Worm (Caenorhabditis elegans) whole organism, young adult: ENCODE data around the gene gst-44.

Experiments
- B0019.2 ChIP-seq: fragments of 200-800 bp; sonication (Bioruptor generic); conservative IDR thresholded peaks from 2 replicates; pipeline ENCODE4 v1.3.6; 2022; ENCODE audit warnings: missing genetic modification reagents, missing genetic modification characterization, missing compliant biosample characterization
- F52B5.7 ChIP-seq: sonication (generic microtip); optimal IDR thresholded peaks from 2 replicates; lab custom pipeline; 2016; ENCODE audit warnings: mild to moderate bottlenecking, missing genetic modification characterization, missing compliant biosample characterization
- F57A8.1 ChIP-seq: fragments of 200-800 bp; sonication (Bioruptor generic); optimal IDR thresholded peaks from 2 replicates; lab custom pipeline; 2018; ENCODE audit warnings: mild to moderate bottlenecking, missing genetic modification characterization, moderate library complexity, missing compliant biosample characterization
- K11D2.4 ChIP-seq: fragments of 200-800 bp; sonication (Bioruptor generic); IDR thresholded peaks from 2 replicates; pipeline ENCODE4 v1.3.6; 2022; ENCODE audit warnings: missing genetic modification reagents, missing genetic modification characterization, missing compliant biosample characterization
- Y53G8AR.9 ChIP-seq: fragments of 200-800 bp; sonication (Bioruptor generic); conservative IDR thresholded peaks from 2 replicates; pipeline ENCODE4 v1.3.6; 2022; ENCODE audit warnings: missing genetic modification reagents, missing genetic modification characterization, missing compliant biosample characterization
- akir-1 ChIP-seq: fragments of 200-800 bp; sonication (Bioruptor generic); optimal IDR thresholded peaks from 2 replicates; lab custom pipeline; 2018; ENCODE audit warnings: mild to moderate bottlenecking, missing genetic modification characterization, moderate library complexity, missing compliant biosample characterization
- ama-1 ChIP-seq, 3 experiments: fragments of 150-350 bp in 1 of 3; sonication (generic microtip) in 2 of 3; optimal IDR thresholded peaks; 2 replicates each; lab custom pipeline; 2014 to 2018; ENCODE audit warnings: missing biosample characterization in 2 of 3, missing genetic modification characterization in 2 of 3, missing genetic modification reagents in 2 of 3
- aptf-2 ChIP-seq: fragments of 200-800 bp; sonication (Bioruptor generic); conservative IDR thresholded peaks from 2 replicates; pipeline ENCODE4 v1.3.6; 2022; ENCODE audit warnings: missing genetic modification reagents, missing genetic modification characterization, missing compliant biosample characterization
- aptf-3 ChIP-seq: fragments of 200-800 bp; sonication (Bioruptor generic); IDR thresholded peaks from 2 replicates; pipeline ENCODE4 v1.3.6; 2022; ENCODE audit warnings: missing genetic modification characterization, missing compliant biosample characterization
- atf-7 ChIP-seq: sonication (generic microtip); optimal IDR thresholded peaks from 2 replicates; lab custom pipeline; 2017; ENCODE audit warnings: mild to moderate bottlenecking, missing genetic modification characterization, missing compliant biosample characterization
- ceh-27 ChIP-seq: fragments of 200-800 bp; sonication (Bioruptor generic); optimal IDR thresholded peaks from 2 replicates; lab custom pipeline; 2018; ENCODE audit warnings: mild to moderate bottlenecking, missing genetic modification characterization, moderate library complexity, missing compliant biosample characterization
- ceh-79 ChIP-seq: sonication (generic microtip); optimal IDR thresholded peaks from 2 replicates; lab custom pipeline; 2017; ENCODE audit warnings: mild to moderate bottlenecking, missing genetic modification characterization, missing compliant biosample characterization
- chd-7 ChIP-seq: sonication (generic microtip); optimal IDR thresholded peaks from 2 replicates; lab custom pipeline; 2016; ENCODE audit warnings: mild to moderate bottlenecking, missing genetic modification characterization, moderate library complexity, missing compliant biosample characterization
- die-1 ChIP-seq: sonication (generic microtip); optimal IDR thresholded peaks from 2 replicates; lab custom pipeline; 2016; ENCODE audit warnings: missing genotype, mild to moderate bottlenecking, missing genetic modification characterization, missing compliant biosample characterization
- dox-1 ChIP-seq: fragments of 200-800 bp; sonication (Bioruptor generic); IDR thresholded peaks from 2 replicates; pipeline ENCODE4 v1.3.6; 2022; ENCODE audit warnings: missing genetic modification reagents, missing genetic modification characterization, missing compliant biosample characterization
- dpl-1 ChIP-seq: fragments of 150-350 bp; optimal IDR thresholded peaks from 2 replicates; lab custom pipeline; 2014; ENCODE audit warnings: missing biosample characterization, missing genetic modification reagents, missing genetic modification characterization
- egl-44 ChIP-seq: fragments of 200-800 bp; sonication (Bioruptor generic); IDR thresholded peaks from 2 replicates; pipeline ENCODE4 v1.3.6; 2022; ENCODE audit warnings: missing genetic modification reagents, missing genetic modification characterization, missing compliant biosample characterization
- egrh-3 ChIP-seq: fragments of 200-800 bp; sonication (Bioruptor generic); IDR thresholded peaks from 2 replicates; pipeline ENCODE4 v1.3.6; 2022; ENCODE audit warnings: missing genetic modification reagents, missing genetic modification characterization, missing compliant biosample characterization
- ekl-4 ChIP-seq: fragments of 200-800 bp; sonication (Bioruptor generic); IDR thresholded peaks from 2 replicates; pipeline ENCODE4 v1.3.6; 2022; ENCODE audit warnings: missing genetic modification reagents, missing genetic modification characterization, missing compliant biosample characterization
- gei-17 ChIP-seq: fragments of 200-800 bp; sonication (Bioruptor generic); optimal IDR thresholded peaks from 2 replicates; lab custom pipeline; 2018; ENCODE audit warnings: mild to moderate bottlenecking, missing genetic modification characterization, missing compliant biosample characterization
- him-1 ChIP-seq: sonication (generic microtip); optimal IDR thresholded peaks from 2 replicates; lab custom pipeline; 2016; ENCODE audit warnings: missing genotype, missing genetic modification reagents, missing genetic modification characterization, missing compliant biosample characterization
- hsf-1 ChIP-seq: fragments of 200-800 bp; sonication (Bioruptor generic); IDR thresholded peaks from 2 replicates; pipeline ENCODE4 v1.3.6; 2022; ENCODE audit warnings: missing genetic modification reagents, missing genetic modification characterization, missing compliant biosample characterization
- lag-1 ChIP-seq: fragments of 200-800 bp; sonication (Bioruptor generic); IDR thresholded peaks from 2 replicates; pipeline ENCODE4 v1.3.6; 2022; ENCODE audit warnings: missing genetic modification reagents, missing genetic modification characterization, missing compliant biosample characterization
- let-526 ChIP-seq: fragments of 200-800 bp; sonication (Bioruptor generic); IDR thresholded peaks from 2 replicates; pipeline ENCODE4 v1.3.6; 2022; ENCODE audit warnings: missing genetic modification reagents, missing genetic modification characterization, missing compliant biosample characterization
- lin-35 ChIP-seq, 3 experiments: fragments of 150-350 bp in 2 of 3; sonication (generic microtip) in 1 of 3; optimal IDR thresholded peaks; 2 replicates each; lab custom pipeline; 2014 to 2018; ENCODE audit warnings: missing biosample characterization in 3 of 3, missing genetic modification characterization in 3 of 3, missing genetic modification reagents in 3 of 3
- lin-54 ChIP-seq: fragments of 200-800 bp; sonication (Bioruptor generic); optimal IDR thresholded peaks from 2 replicates; lab custom pipeline; 2018; ENCODE audit warnings: mild to moderate bottlenecking, missing genetic modification characterization, missing compliant biosample characterization
- lsl-1 ChIP-seq: fragments of 200-800 bp; sonication (Bioruptor generic); optimal IDR thresholded peaks from 2 replicates; lab custom pipeline; 2018; ENCODE audit warnings: mild to moderate bottlenecking, missing genetic modification characterization, moderate library complexity, missing compliant biosample characterization
- madf-10 ChIP-seq: sonication (generic microtip); optimal IDR thresholded peaks from 2 replicates; lab custom pipeline; 2016; ENCODE audit warnings: mild to moderate bottlenecking, missing genetic modification characterization, missing compliant biosample characterization
- nfya-2 ChIP-seq: fragments of 200-800 bp; sonication (Bioruptor generic); IDR thresholded peaks from 2 replicates; pipeline ENCODE4 v1.3.6; 2022; ENCODE audit warnings: missing genetic modification reagents, missing genetic modification characterization, missing compliant biosample characterization
- nfyb-1 ChIP-seq: fragments of 200-800 bp; sonication (Bioruptor generic); IDR thresholded peaks from 2 replicates; pipeline ENCODE4 v1.3.6; 2022; ENCODE audit warnings: missing genetic modification reagents, missing genetic modification characterization, missing compliant biosample characterization
- nhr-120 ChIP-seq: fragments of 200-800 bp; sonication (Bioruptor generic); IDR thresholded peaks from 2 replicates; pipeline ENCODE4 v1.3.6; 2022; ENCODE audit warnings: missing genetic modification characterization, missing compliant biosample characterization
- pbrm-1 ChIP-seq: fragments of 200-800 bp; sonication (Bioruptor generic); IDR thresholded peaks from 2 replicates; pipeline ENCODE4 v1.3.6; 2022; ENCODE audit warnings: missing genetic modification reagents, missing genetic modification characterization, missing compliant biosample characterization
- pha-4 ChIP-seq: fragments of 150-350 bp; sonication (generic microtip); optimal IDR thresholded peaks from 2 replicates; lab custom pipeline; 2014; ENCODE audit warnings: missing biosample characterization, missing genetic modification reagents, missing genetic modification characterization
- rcor-1 ChIP-seq: fragments of 200-800 bp; sonication (Bioruptor generic); IDR thresholded peaks from 2 replicates; pipeline ENCODE4 v1.3.6; 2022; ENCODE audit warnings: missing genetic modification reagents, missing genetic modification characterization, missing compliant biosample characterization
- rec-8 ChIP-seq, 2 experiments: sonication (generic microtip); optimal IDR thresholded peaks; 2 replicates each; lab custom pipeline; 2016; ENCODE audit warnings: mild to moderate bottlenecking in 2 of 2, missing genetic modification characterization in 2 of 2, missing genetic modification reagents in 2 of 2, missing genotype in 2 of 2, missing biosample characterization in 1 of 2, missing compliant biosample characterization in 1 of 2, moderate library complexity in 1 of 2
- repo-1 ChIP-seq: sonication (generic microtip); optimal IDR thresholded peaks from 2 replicates; lab custom pipeline; 2017; ENCODE audit warnings: mild to moderate bottlenecking, missing genetic modification characterization, missing compliant biosample characterization
- sea-2 ChIP-seq: fragments of 200-800 bp; sonication (Bioruptor generic); IDR thresholded peaks from 2 replicates; pipeline ENCODE4 v1.3.6; 2022; ENCODE audit warnings: missing genetic modification characterization, missing compliant biosample characterization
- snpc-1.3 ChIP-seq: sonication (generic microtip); optimal IDR thresholded peaks from 2 replicates; lab custom pipeline; 2017; ENCODE audit warnings: missing genetic modification characterization, mild to moderate bottlenecking, missing compliant biosample characterization, antibody characterized with exemption, moderate library complexity, missing genotype, missing genetic modification reagents; ENCODE audit not compliant: insufficient read depth
- snpc-3.4 ChIP-seq: sonication (generic microtip); optimal IDR thresholded peaks from 2 replicates; lab custom pipeline; 2017; ENCODE audit warnings: missing genetic modification characterization, mild to moderate bottlenecking, missing compliant biosample characterization, antibody characterized with exemption, moderate library complexity, missing genotype, missing genetic modification reagents
- tbx-9 ChIP-seq: sonication (generic microtip); optimal IDR thresholded peaks from 2 replicates; lab custom pipeline; 2016; ENCODE audit warnings: borderline replicate concordance, missing genetic modification characterization, inconsistent platforms, missing compliant biosample characterization
- ztf-22 ChIP-seq: fragments of 200-800 bp; sonication (Bioruptor generic); optimal IDR thresholded peaks from 2 replicates; lab custom pipeline; 2018; ENCODE audit warnings: mild to moderate bottlenecking, missing genetic modification characterization, moderate library complexity, missing compliant biosample characterization
- ztf-3 ChIP-seq: fragments of 200-800 bp; sonication (Bioruptor generic); optimal IDR thresholded peaks from 2 replicates; lab custom pipeline; 2018; ENCODE audit warnings: mild to moderate bottlenecking, missing genetic modification characterization, missing compliant biosample characterization

Gene gst-44

DNA sequence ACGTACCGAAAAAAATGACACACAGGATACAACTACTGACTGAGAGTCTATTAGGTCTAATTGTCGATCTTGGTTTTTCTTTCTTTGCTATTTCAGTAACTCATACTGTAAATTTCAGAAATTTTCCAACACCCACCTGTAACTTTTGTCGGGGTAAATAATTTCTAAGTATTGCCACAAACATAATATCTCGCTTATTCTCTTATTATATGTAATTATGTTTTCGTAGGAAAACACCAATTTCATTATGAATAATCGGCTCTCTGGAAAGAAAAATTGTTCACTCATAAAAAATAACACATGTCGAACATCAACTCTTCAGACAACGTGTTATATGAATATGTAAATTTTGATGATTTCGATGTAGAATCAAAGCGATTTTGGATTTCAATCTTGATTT, 30.0 kb downstream of the gst-44 start, which contains the start of gene srw-48:
srw-48 (plus strand) TSS at position 301 of the 400 bp plus-strand sequence.
- TF ChIP-seq die-1 (tag; lab: Kevin White, UChicago) (no peak), egl-44 (GFP tag; lab: Robert Waterston, UW) (no peak), lin-35 (GFP tag; optimal IDR thresholded peaks at IDR 0.05; lab: Kevin White, UChicago) (no peak), let-526 (GFP tag; lab: Robert Waterston, UW) (no peak), chd-7 (tag; lab: Kevin White, UChicago) (no peak), nfyb-1 (GFP tag; lab: Robert Waterston, UW) (no peak), lag-1 (GFP tag; lab: Robert Waterston, UW) (no peak), dpl-1 (GFP tag; lab: Kevin White, UChicago) (no peak), pbrm-1 (GFP tag; lab: Robert Waterston, UW) (no peak), snpc-3.4 (tag; lab: Kevin White, UChicago) (no peak), F57A8.1 (GFP tag; lab: Kevin White, UChicago) (no peak), K11D2.4 (GFP tag; lab: Robert Waterston, UW) (no peak), ztf-22 (GFP tag; lab: Kevin White, UChicago) (no peak), nhr-120 (GFP tag; lab: Robert Waterston, UW) (no peak)

DNA sequence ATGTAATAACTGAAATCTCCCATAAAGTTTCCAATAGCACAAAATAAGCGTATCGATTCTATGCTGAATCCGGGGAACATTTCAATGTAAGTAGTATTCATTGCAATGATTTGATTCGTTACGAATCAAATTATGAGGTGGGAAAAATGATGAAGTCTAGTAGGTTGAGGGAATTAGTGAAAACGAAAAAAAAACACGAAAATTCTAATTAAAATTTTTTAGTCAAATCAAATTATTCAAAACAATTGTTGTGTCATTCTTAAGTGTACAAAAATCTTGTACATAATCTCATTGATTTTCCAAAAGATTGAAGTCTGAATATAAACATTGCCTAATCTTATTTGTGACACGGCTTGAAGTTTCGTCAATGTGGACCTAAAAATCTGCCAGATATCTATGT, 33.7 kb downstream of the gst-44 start, which contains the start of gene srw-29:
srw-29 (minus strand) TSS at position 101 of the 400 bp plus-strand sequence.
- TF ChIP-seq gei-17 (no peak), chd-7 (tag; lab: Kevin White, UChicago) (no peak), ceh-79 (no peak), him-1 (tag; lab: Kevin White, UChicago) (no peak), pha-4 (tag; lab: Kevin White, UChicago) (no peak), lsl-1 (no peak), snpc-1.3 (no peak), hsf-1 (GFP tag; lab: Robert Waterston, UW) (no peak)

DNA sequence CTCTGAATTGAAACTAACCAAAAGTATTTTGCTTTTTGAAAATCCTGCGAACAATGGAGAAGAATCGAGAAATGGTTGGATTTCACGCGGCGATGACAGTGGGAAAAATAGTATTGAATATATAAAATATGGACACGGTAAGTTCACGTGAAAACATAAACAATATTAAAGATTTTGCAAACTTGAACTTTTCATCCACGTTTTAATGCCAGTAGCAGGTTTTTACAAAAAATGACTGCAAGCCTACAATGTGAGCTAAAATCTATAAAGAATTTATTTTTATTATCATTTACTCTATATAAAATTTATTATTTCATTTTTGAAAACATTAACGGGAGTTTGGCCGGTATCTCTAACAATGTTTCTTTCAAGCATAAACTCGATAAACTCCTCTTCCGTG, 38.8 kb downstream of the gst-44 start, which contains the start of gene F26D2.10:
F26D2.10 (minus strand) TSS at position 101 of the 400 bp plus-strand sequence.
- no peak for TF ChIP-seq nfya-2 (GFP tag; lab: Robert Waterston, UW)

DNA sequence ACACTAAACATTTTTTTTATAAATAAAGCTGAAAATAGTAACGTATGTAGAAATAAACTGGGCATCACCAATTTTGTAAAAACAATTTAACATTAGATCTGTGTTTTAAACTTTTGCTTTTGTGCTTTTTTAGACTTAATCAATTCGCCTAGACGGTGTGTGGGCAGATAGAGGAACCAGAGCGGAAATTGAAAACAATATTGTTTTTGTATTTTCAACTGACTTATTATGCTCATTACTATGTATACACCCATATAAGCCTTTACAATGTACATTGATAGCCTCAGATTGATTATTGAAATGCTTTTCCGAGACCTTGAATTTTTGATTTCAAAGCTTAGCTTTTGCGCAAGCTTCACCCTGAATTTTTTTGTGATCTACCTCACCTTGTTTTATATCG, 39.2 kb downstream of the gst-44 start, which contains the start of gene str-73:
str-73 (plus strand) TSS at position 301 of the 400 bp plus-strand sequence.
- TF ChIP-seq sea-2 = no peak
- no peak for TF ChIP-seq snpc-1.3
- TF ChIP-seq B0019.2 (GFP tag; lab: Robert Waterston, UW) = no peak
- no peak for TF ChIP-seq ztf-3 (GFP tag; lab: Kevin White, UChicago)
- no peak for TF ChIP-seq akir-1 (GFP tag; lab: Kevin White, UChicago)
- TF ChIP-seq rcor-1 (GFP tag; lab: Robert Waterston, UW) = no peak
- no peak for TF ChIP-seq ceh-27 (GFP tag; lab: Kevin White, UChicago)
- no peak for TF ChIP-seq F52B5.7 (tag; lab: Kevin White, UChicago)
- TF ChIP-seq, all 124 proteins: peak for 0

DNA sequence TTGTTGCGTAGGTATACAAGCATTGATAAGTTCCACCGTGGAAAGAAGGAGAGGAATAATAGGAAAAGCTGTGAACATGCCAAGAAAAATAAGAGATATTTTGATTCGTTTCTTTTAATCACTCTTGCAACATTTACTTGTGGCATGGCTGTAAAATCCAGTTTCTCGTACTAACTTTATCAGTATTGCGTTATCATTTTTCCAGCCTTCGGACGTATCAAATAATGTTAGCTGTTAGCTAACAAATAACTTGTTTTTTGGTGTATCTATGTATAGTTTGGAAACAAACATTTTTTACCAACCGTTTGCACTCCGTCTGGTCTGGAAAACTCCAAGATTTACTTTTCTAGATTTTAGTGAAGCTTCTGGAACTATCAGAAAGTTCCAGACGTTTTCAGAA, 42.8 kb downstream of the gst-44 start, which contains the start of gene clec-234:
clec-234 (minus strand) TSS at position 101 of the 400 bp plus-strand sequence.
- TF ChIP-seq repo-1 (no peak), egrh-3 (no peak), tbx-9 (tag; lab: Kevin White, UChicago) (no peak), ama-1 (optimal IDR thresholded peaks at IDR 0.05; lab: Kevin White, UChicago) (no peak), ama-1 (GFP tag; optimal IDR thresholded peaks at IDR 0.05; lab: Kevin White, UChicago) (no peak), die-1 (tag; lab: Kevin White, UChicago) (no peak), rec-8 (tag; optimal IDR thresholded peaks at IDR 0.05; lab: Kevin White, UChicago) (no peak), atf-7 (tag; lab: Kevin White, UChicago) (no peak), aptf-3 (GFP tag; lab: Robert Waterston, UW) (no peak), dpl-1 (GFP tag; lab: Kevin White, UChicago) (no peak), aptf-2 (GFP tag; lab: Robert Waterston, UW) (no peak), Y53G8AR.9 (GFP tag; lab: Robert Waterston, UW) (no peak), ekl-4 (GFP tag; lab: Robert Waterston, UW) (no peak), dox-1 (no peak), lin-54 (GFP tag; lab: Kevin White, UChicago) (no peak), chd-7 (tag; lab: Kevin White, UChicago) (no peak), madf-10 (no peak)
